Worm (Caenorhabditis elegans) whole organism, young adult: ENCODE data around the gene eef-1A.2.

Experiments
- B0019.2 ChIP-seq: fragments of 200-800 bp; sonication (Bioruptor generic); conservative IDR thresholded peaks from 2 replicates; pipeline ENCODE4 v1.3.6; 2022; ENCODE audit warnings: missing genetic modification reagents, missing genetic modification characterization, missing compliant biosample characterization
- B0035.1 ChIP-seq: sonication (generic microtip); optimal IDR thresholded peaks from 2 replicates; lab custom pipeline; 2016; ENCODE audit warnings: missing genetic modification characterization, mild to moderate bottlenecking, missing compliant biosample characterization, missing genotype, missing genetic modification reagents
- B0261.1 ChIP-seq: sonication (generic microtip); optimal IDR thresholded peaks from 2 replicates; lab custom pipeline; 2016; ENCODE audit warnings: mild to moderate bottlenecking, missing genetic modification characterization, moderate library complexity, missing compliant biosample characterization
- C06A6.2 ChIP-seq: fragments of 200-800 bp; sonication (Bioruptor generic); conservative IDR thresholded peaks from 2 replicates; pipeline ENCODE4 v1.3.6; 2022; ENCODE audit warnings: missing genetic modification characterization, missing compliant biosample characterization
- F49E8.2 ChIP-seq: sonication (generic microtip); optimal IDR thresholded peaks from 3 replicates; lab custom pipeline; 2017; ENCODE audit warnings: missing genetic modification characterization, mild to moderate bottlenecking, missing compliant biosample characterization, antibody characterized with exemption, moderate library complexity; ENCODE audit not compliant: insufficient read depth
- F57C9.4 ChIP-seq: sonication (generic microtip); optimal IDR thresholded peaks from 2 replicates; lab custom pipeline; 2017; ENCODE audit warnings: mild to moderate bottlenecking, missing genetic modification characterization, missing compliant biosample characterization
- K12H6.12 ChIP-seq: fragments of 200-800 bp; sonication (Bioruptor generic); optimal IDR thresholded peaks from 2 replicates; lab custom pipeline; 2018; ENCODE audit warnings: mild to moderate bottlenecking, missing genetic modification characterization, missing compliant biosample characterization
- T07F8.4 ChIP-seq: sonication (generic microtip); optimal IDR thresholded peaks from 2 replicates; lab custom pipeline; 2016; ENCODE audit warnings: mild to moderate bottlenecking, missing genetic modification characterization, moderate library complexity, missing compliant biosample characterization
- Y95B8A.8 ChIP-seq: fragments of 200-800 bp; sonication (Bioruptor generic); IDR thresholded peaks from 2 replicates; pipeline ENCODE4 v1.3.6; 2022; ENCODE audit warnings: missing genetic modification reagents, missing genetic modification characterization, missing compliant biosample characterization
- ama-1 ChIP-seq, 3 experiments: fragments of 150-350 bp in 1 of 3; sonication (generic microtip) in 2 of 3; optimal IDR thresholded peaks; 2 replicates each; lab custom pipeline; 2014 to 2018; ENCODE audit warnings: missing biosample characterization in 2 of 3, missing genetic modification characterization in 2 of 3, missing genetic modification reagents in 2 of 3
- athp-1 ChIP-seq: sonication (generic microtip); optimal IDR thresholded peaks from 2 replicates; lab custom pipeline; 2017; ENCODE audit warnings: mild to moderate bottlenecking, missing genetic modification characterization, missing compliant biosample characterization
- attf-6 ChIP-seq: fragments of 200-800 bp; sonication (Bioruptor generic); IDR thresholded peaks from 2 replicates; pipeline ENCODE4 v1.3.6; 2022; ENCODE audit warnings: missing genetic modification reagents, missing genetic modification characterization, missing compliant biosample characterization
- cebp-1 ChIP-seq, 2 experiments: fragments of 200-800 bp in 1 of 2; sonication (Bioruptor generic) in 1 of 2; sonication (generic microtip) in 1 of 2; IDR thresholded peaks in 1 of 2; optimal IDR thresholded peaks in 1 of 2; 2 replicates each; pipeline versions ENCODE4 v1.3.6 to Lab custom; 2017 to 2022; ENCODE audit warnings: missing compliant biosample characterization in 2 of 2, missing genetic modification characterization in 2 of 2, mild to moderate bottlenecking in 1 of 2, missing genetic modification reagents in 1 of 2, moderate library complexity in 1 of 2
- chd-7 ChIP-seq: sonication (generic microtip); optimal IDR thresholded peaks from 2 replicates; lab custom pipeline; 2016; ENCODE audit warnings: mild to moderate bottlenecking, missing genetic modification characterization, moderate library complexity, missing compliant biosample characterization
- die-1 ChIP-seq: sonication (generic microtip); optimal IDR thresholded peaks from 2 replicates; lab custom pipeline; 2016; ENCODE audit warnings: missing genotype, mild to moderate bottlenecking, missing genetic modification characterization, missing compliant biosample characterization
- ekl-4 ChIP-seq: fragments of 200-800 bp; sonication (Bioruptor generic); IDR thresholded peaks from 2 replicates; pipeline ENCODE4 v1.3.6; 2022; ENCODE audit warnings: missing genetic modification reagents, missing genetic modification characterization, missing compliant biosample characterization
- gei-17 ChIP-seq: fragments of 200-800 bp; sonication (Bioruptor generic); optimal IDR thresholded peaks from 2 replicates; lab custom pipeline; 2018; ENCODE audit warnings: mild to moderate bottlenecking, missing genetic modification characterization, missing compliant biosample characterization
- hmg-1.2 ChIP-seq: fragments of 200-800 bp; sonication (Bioruptor generic); IDR thresholded peaks from 2 replicates; pipeline ENCODE4 v1.3.6; 2022; ENCODE audit warnings: missing genetic modification reagents, missing genetic modification characterization, missing compliant biosample characterization
- hmg-20 ChIP-seq: fragments of 200-800 bp; sonication (Bioruptor generic); IDR thresholded peaks from 2 replicates; pipeline ENCODE4 v1.3.6; 2022; ENCODE audit warnings: missing genetic modification reagents, missing genetic modification characterization, missing compliant biosample characterization
- hrde-1 ChIP-seq: sonication (generic microtip); optimal IDR thresholded peaks from 2 replicates; lab custom pipeline; 2016; ENCODE audit warnings: missing genetic modification characterization, mild to moderate bottlenecking, missing compliant biosample characterization, moderate library complexity, missing genotype, missing genetic modification reagents, borderline replicate concordance
- lin-35 ChIP-seq, 3 experiments: fragments of 150-350 bp in 2 of 3; sonication (generic microtip) in 1 of 3; optimal IDR thresholded peaks; 2 replicates each; lab custom pipeline; 2014 to 2018; ENCODE audit warnings: missing biosample characterization in 3 of 3, missing genetic modification characterization in 3 of 3, missing genetic modification reagents in 3 of 3
- lin-40 ChIP-seq: sonication (generic microtip); optimal IDR thresholded peaks from 2 replicates; lab custom pipeline; 2016; ENCODE audit warnings: missing genetic modification characterization, mild to moderate bottlenecking, missing compliant biosample characterization, missing genotype, missing genetic modification reagents
- lin-54 ChIP-seq: fragments of 200-800 bp; sonication (Bioruptor generic); optimal IDR thresholded peaks from 2 replicates; lab custom pipeline; 2018; ENCODE audit warnings: mild to moderate bottlenecking, missing genetic modification characterization, missing compliant biosample characterization
- lir-1 ChIP-seq: fragments of 200-800 bp; sonication (Bioruptor generic); conservative IDR thresholded peaks from 2 replicates; pipeline ENCODE4 v1.3.6; 2022; ENCODE audit warnings: missing genetic modification reagents, missing genetic modification characterization, missing compliant biosample characterization
- mes-4 ChIP-seq: sonication (generic microtip); optimal IDR thresholded peaks from 2 replicates; lab custom pipeline; 2016; ENCODE audit warnings: missing genotype, missing genetic modification characterization, missing compliant biosample characterization
- nfya-1 ChIP-seq: sonication (generic microtip); optimal IDR thresholded peaks from 2 replicates; lab custom pipeline; 2017; ENCODE audit warnings: antibody characterized with exemption, missing compliant biosample characterization, missing genetic modification characterization, borderline replicate concordance; ENCODE audit not compliant: insufficient read depth
- nhr-90 ChIP-seq: sonication (generic microtip); optimal IDR thresholded peaks from 2 replicates; lab custom pipeline; 2016; ENCODE audit warnings: missing genotype, mild to moderate bottlenecking, missing genetic modification characterization, missing compliant biosample characterization
- pbrm-1 ChIP-seq: fragments of 200-800 bp; sonication (Bioruptor generic); IDR thresholded peaks from 2 replicates; pipeline ENCODE4 v1.3.6; 2022; ENCODE audit warnings: missing genetic modification reagents, missing genetic modification characterization, missing compliant biosample characterization
- rcor-1 ChIP-seq: fragments of 200-800 bp; sonication (Bioruptor generic); IDR thresholded peaks from 2 replicates; pipeline ENCODE4 v1.3.6; 2022; ENCODE audit warnings: missing genetic modification reagents, missing genetic modification characterization, missing compliant biosample characterization
- rec-8 ChIP-seq, 2 experiments: sonication (generic microtip); optimal IDR thresholded peaks; 2 replicates each; lab custom pipeline; 2016; ENCODE audit warnings: mild to moderate bottlenecking in 2 of 2, missing genetic modification characterization in 2 of 2, missing genetic modification reagents in 2 of 2, missing genotype in 2 of 2, missing biosample characterization in 1 of 2, missing compliant biosample characterization in 1 of 2, moderate library complexity in 1 of 2
- rpc-1 ChIP-seq, 2 experiments: fragments of 150-350 bp in 1 of 2; sonication (generic microtip) in 1 of 2; optimal IDR thresholded peaks; 2 replicates each; lab custom pipeline; 2014 to 2018; ENCODE audit warnings: missing biosample characterization in 1 of 2, missing genetic modification characterization in 1 of 2, missing genetic modification reagents in 1 of 2, missing genotype in 1 of 2
- sdz-38 ChIP-seq: sonication (generic microtip); optimal IDR thresholded peaks from 2 replicates; lab custom pipeline; 2016; ENCODE audit warnings: missing genotype, missing genetic modification characterization, missing compliant biosample characterization
- snpc-1.1 ChIP-seq: sonication (generic microtip); optimal IDR thresholded peaks from 2 replicates; lab custom pipeline; 2017; ENCODE audit warnings: missing genetic modification characterization, mild to moderate bottlenecking, missing compliant biosample characterization, antibody characterized with exemption, moderate library complexity, missing genotype, missing genetic modification reagents; ENCODE audit not compliant: insufficient read depth
- snpc-1.3 ChIP-seq: sonication (generic microtip); optimal IDR thresholded peaks from 2 replicates; lab custom pipeline; 2017; ENCODE audit warnings: missing genetic modification characterization, mild to moderate bottlenecking, missing compliant biosample characterization, antibody characterized with exemption, moderate library complexity, missing genotype, missing genetic modification reagents; ENCODE audit not compliant: insufficient read depth
- snpc-4 ChIP-seq, 5 experiments: fragments of 150-350 bp in 1 of 5; sonication (generic microtip) in 4 of 5; optimal IDR thresholded peaks; 2 replicates each; lab custom pipeline; 2014 to 2018; ENCODE audit warnings: missing genetic modification characterization in 5 of 5, missing biosample characterization in 3 of 5, antibody characterized with exemption in 2 of 5, mild to moderate bottlenecking in 2 of 5, missing compliant biosample characterization in 2 of 5, missing genotype in 2 of 5, moderate library complexity in 2 of 5, missing genetic modification reagents in 1 of 5
- tbx-9 ChIP-seq: sonication (generic microtip); optimal IDR thresholded peaks from 2 replicates; lab custom pipeline; 2016; ENCODE audit warnings: borderline replicate concordance, missing genetic modification characterization, inconsistent platforms, missing compliant biosample characterization
- ztf-18 ChIP-seq: sonication (generic microtip); optimal IDR thresholded peaks from 2 replicates; lab custom pipeline; 2016; ENCODE audit warnings: missing genotype, mild to moderate bottlenecking, missing genetic modification characterization, missing compliant biosample characterization
- ztf-26 ChIP-seq: sonication (generic microtip); optimal IDR thresholded peaks from 2 replicates; lab custom pipeline; 2017; ENCODE audit warnings: missing genetic modification characterization, missing compliant biosample characterization

The eef-1A.2 gene

ce11 chrX:7794306-7794743, 29.1 kb upstream of the eef-1A.2 start (continued):
- TF ChIP-seq lin-54 (GFP tag; lab: Kevin White, UChicago), result peak; percentile 25
- peak; percentile 59 for TF ChIP-seq B0035.1
- peak; percentile 48 for TF ChIP-seq chd-7
- no peak for TF ChIP-seq ama-1 (optimal IDR thresholded peaks at IDR 0.05; lab: Kevin White, UChicago)
- peak in 1 of 2 experiments; percentile 44 for TF ChIP-seq ama-1 (GFP tag; optimal IDR thresholded peaks at IDR 0.05; lab: Kevin White, UChicago)
- no peak for TF ChIP-seq nfya-1 (tag; lab: Kevin White, UChicago)
- TF ChIP-seq sdz-38 (tag; lab: Kevin White, UChicago), result no peak
- peak; percentile 72 for TF ChIP-seq hmg-1.2
- TF ChIP-seq C06A6.2 (GFP tag; lab: Robert Waterston, UW), result no peak
- TF ChIP-seq T07F8.4, result peak; percentile 47
- peak; percentile 67 for TF ChIP-seq snpc-4 (GFP tag; optimal IDR thresholded peaks at IDR 0.05; lab: Kevin White, UChicago)
- peak in 3 of 4 experiments; percentile 14 to 65 (median 53) for TF ChIP-seq snpc-4 (tag; optimal IDR thresholded peaks at IDR 0.05; lab: Kevin White, UChicago)
- TF ChIP-seq cebp-1 (GFP tag; IDR thresholded peaks at IDR 0.05; lab: Robert Waterston, UW), result peak; percentile 63; the same call in 1 of the 2 replicates
- peak; percentile 70 for TF ChIP-seq cebp-1 (tag; optimal IDR thresholded peaks at IDR 0.05; lab: Kevin White, UChicago)
- TF ChIP-seq rec-8 (tag; optimal IDR thresholded peaks at IDR 0.05; lab: Kevin White, UChicago), result peak; percentile 4 to 70
- no peak for TF ChIP-seq F57C9.4
- TF ChIP-seq F49E8.2 (tag; lab: Kevin White, UChicago), result no peak
- TF ChIP-seq ztf-18 (tag; lab: Kevin White, UChicago), result peak; percentile 62
- no peak for TF ChIP-seq tbx-9 (tag; lab: Kevin White, UChicago)
- TF ChIP-seq pbrm-1 (GFP tag; lab: Robert Waterston, UW), result peak; percentile 74
- TF ChIP-seq nhr-90, result peak; percentile 76
- peak; percentile 63; the same call in 1 of the 2 replicates for TF ChIP-seq ekl-4 (GFP tag; lab: Robert Waterston, UW)
- TF ChIP-seq Y95B8A.8 (GFP tag; lab: Robert Waterston, UW), result no peak
- peak; percentile 28 for TF ChIP-seq hrde-1
- TF ChIP-seq snpc-1.3 (tag; lab: Kevin White, UChicago), result peak; percentile 50
- peak; percentile 2 for TF ChIP-seq snpc-1.1
- TF ChIP-seq lir-1 (GFP tag; lab: Robert Waterston, UW), result peak; percentile 42; the same call in 1 of the 2 replicates
- TF ChIP-seq lin-35 (GFP tag; optimal IDR thresholded peaks at IDR 0.05; lab: Kevin White, UChicago), result peak in 1 of 3 experiments; percentile 59
- TF ChIP-seq rpc-1 (optimal IDR thresholded peaks at IDR 0.05; lab: Kevin White, UChicago), result peak; percentile 95
- peak; percentile 95 for TF ChIP-seq rpc-1 (tag; optimal IDR thresholded peaks at IDR 0.05; lab: Kevin White, UChicago)
- peak; percentile 79 for TF ChIP-seq mes-4 (tag; lab: Kevin White, UChicago)
- no peak for TF ChIP-seq B0019.2 (GFP tag; lab: Robert Waterston, UW)
- peak; percentile 17; the same call in 1 of the 2 replicates for TF ChIP-seq hmg-20 (GFP tag; lab: Robert Waterston, UW)
- peak; percentile 52 for TF ChIP-seq ztf-26
- no peak for TF ChIP-seq attf-6 (GFP tag; lab: Robert Waterston, UW)
- TF ChIP-seq lin-40 (tag; lab: Kevin White, UChicago), result peak; percentile 74
- peak; percentile 34 for TF ChIP-seq gei-17 (GFP tag; lab: Kevin White, UChicago)
- TF ChIP-seq rcor-1 (GFP tag; lab: Robert Waterston, UW), result 0 out of 2 replicates have a peak, but pooled peaks have one; percentile 26
- peak; percentile 37 for TF ChIP-seq athp-1 (tag; lab: Kevin White, UChicago)
- TF ChIP-seq B0261.1, result peak; percentile 91
- TF ChIP-seq die-1 (tag; lab: Kevin White, UChicago), result peak; percentile 92
- TF ChIP-seq K12H6.12 (tag; lab: Kevin White, UChicago), result no peak
